Fruit fly (Drosophila melanogaster) whole organism: ENCODE measurements around the gene yuri.

Experiments
- Dll ChIP-seq: fragments of >200 bp; optimal IDR thresholded peaks from 2 replicates; lab custom pipeline; 2017
- pan ChIP-seq: fragments of >200 bp; optimal IDR thresholded peaks from 2 replicates; lab custom pipeline; 2017
- psq ChIP-seq: fragments of >200 bp; optimal IDR thresholded peaks from 2 replicates; lab custom pipeline; 2017
- usp ChIP-seq: fragments of >200 bp; optimal IDR thresholded peaks from 2 replicates; lab custom pipeline; 2017; ENCODE audit warnings: missing biosample characterization, missing genetic modification characterization, mixed read lengths

DNA sequence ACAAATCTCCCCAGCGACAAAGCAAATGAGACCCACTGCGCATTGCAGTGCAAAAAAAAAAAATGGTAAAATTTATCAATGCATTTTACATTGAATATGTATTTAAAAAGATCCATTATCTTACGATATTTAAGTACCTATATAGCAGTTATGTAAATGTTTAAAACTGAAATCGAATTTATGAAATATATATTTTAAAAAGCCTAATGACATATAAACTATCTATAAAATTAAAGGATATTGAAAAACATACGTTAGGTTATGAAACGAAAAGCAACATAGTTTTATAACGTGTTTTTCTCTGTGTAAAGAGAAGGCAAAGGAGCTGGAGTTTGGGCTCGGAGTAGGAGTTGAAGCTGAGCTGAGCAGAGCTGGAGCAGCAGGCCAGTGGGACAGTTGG, 39.9 kb upstream of the yuri start:
- TF ChIP-seq Dll (lab: Kevin White, UChicago) (no peak), usp (GFP tag; lab: Kevin White, UChicago) (no peak), psq (lab: Kevin White, UChicago) (no peak), pan (lab: Kevin White, UChicago) (no peak)
